Fruit fly (Drosophila melanogaster) whole organism, prepupa: ENCODE measurements around the gene Rrp5.

Experiments
- OdsH ChIP-seq: fragments of 200-800 bp; sonication (Bioruptor generic); optimal IDR thresholded peaks from 3 replicates; lab custom pipeline; 2016; ENCODE audit warnings: missing biosample characterization, missing genetic modification characterization
- Sox102F ChIP-seq: fragments of 200-800 bp; sonication (Bioruptor generic); optimal IDR thresholded peaks from 2 replicates; lab custom pipeline; 2016; ENCODE audit warnings: missing biosample characterization, mild to moderate bottlenecking, missing genetic modification characterization

DNA sequence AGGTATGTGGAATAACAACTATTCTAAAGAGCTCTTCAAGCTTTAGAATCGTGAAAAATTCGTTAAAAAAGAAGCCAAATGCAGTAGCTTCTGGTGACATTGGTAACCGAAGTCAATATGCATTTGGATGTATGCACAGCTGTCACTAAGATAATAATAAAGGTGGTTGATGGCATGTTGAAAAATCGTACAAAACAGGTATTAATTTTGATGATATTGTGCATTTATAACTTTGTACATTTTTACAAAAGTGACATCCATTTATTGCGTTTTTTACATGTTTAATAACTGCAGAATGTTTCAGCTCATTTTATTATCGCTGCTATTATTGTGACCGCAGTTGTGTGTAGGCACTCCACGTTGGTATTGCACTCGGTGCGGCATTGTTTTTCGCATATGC is 31.6 kb downstream of the Rrp5 start:
- TF ChIP-seq OdsH (GFP tag; lab: Kevin White, UChicago): peak; percentile 50
- no peak for TF ChIP-seq Sox102F (GFP tag; lab: Kevin White, UChicago)
